Fruit fly (Drosophila melanogaster) whole organism, prepupa: ENCODE data around the gene CG5707.

ENCODE experiments used
- CG31627 ChIP-seq: fragments of 200-800 bp; sonication (Bioruptor generic); optimal IDR thresholded peaks from 3 replicates; lab custom pipeline; 2016; ENCODE audit warnings: missing biosample characterization, missing genetic modification characterization
- CG3919 ChIP-seq: fragments of 200-800 bp; sonication (Bioruptor generic); optimal IDR thresholded peaks from 3 replicates; lab custom pipeline; 2016; ENCODE audit warnings: missing biosample characterization, missing genetic modification characterization
- CG8632 ChIP-seq: fragments of 200-800 bp; sonication (Bioruptor generic); optimal IDR thresholded peaks from 3 replicates; lab custom pipeline; 2016; ENCODE audit warnings: missing biosample characterization, missing genetic modification characterization
- CG9139 ChIP-seq: fragments of 200-800 bp; sonication (Bioruptor generic); optimal IDR thresholded peaks from 3 replicates; lab custom pipeline; 2017; ENCODE audit warnings: missing biosample characterization, mild to moderate bottlenecking, missing genetic modification characterization
- Eip75B ChIP-seq: fragments of 200-800 bp; sonication (Bioruptor generic); optimal IDR thresholded peaks from 3 replicates; lab custom pipeline; 2016; ENCODE audit warnings: missing biosample characterization, missing genetic modification characterization
- Eip93F ChIP-seq: fragments of 200-800 bp; sonication (Bioruptor generic); optimal IDR thresholded peaks from 2 replicates; lab custom pipeline; 2016; ENCODE audit warnings: missing biosample characterization, mild to moderate bottlenecking, missing genetic modification characterization
- Sox14 ChIP-seq: fragments of 200-800 bp; sonication (Bioruptor generic); optimal IDR thresholded peaks from 3 replicates; lab custom pipeline; 2016; ENCODE audit warnings: missing biosample characterization, missing genetic modification characterization
- acj6 ChIP-seq: fragments of 200-800 bp; sonication (Bioruptor generic); optimal IDR thresholded peaks from 3 replicates; lab custom pipeline; 2016; ENCODE audit warnings: missing biosample characterization, missing genetic modification characterization
- cyc ChIP-seq: fragments of 200-800 bp; sonication (Bioruptor generic); optimal IDR thresholded peaks from 3 replicates; lab custom pipeline; 2016; ENCODE audit warnings: missing biosample characterization, missing genetic modification characterization
- dsx ChIP-seq: fragments of 200-800 bp; optimal IDR thresholded peaks from 3 replicates; lab custom pipeline; 2019; ENCODE audit warnings: missing biosample characterization, mild to moderate bottlenecking, missing genetic modification characterization, moderate library complexity; ENCODE audit not compliant: poor library complexity, severe bottlenecking
- eg ChIP-seq: fragments of 200-800 bp; sonication (Bioruptor generic); IDR thresholded peaks from 3 replicates; pipeline ENCODE4 v1.3.6; 2022; ENCODE audit warnings: missing biosample characterization, missing genetic modification characterization
- vri ChIP-seq: fragments of 200-800 bp; sonication (Bioruptor generic); optimal IDR thresholded peaks from 3 replicates; lab custom pipeline; 2016; ENCODE audit warnings: missing biosample characterization, mild to moderate bottlenecking, missing genetic modification characterization

Gene CG5707

dm6 chr3L:2142435-2142834 lies 49.6 kb downstream of the CG5707 start:
- TF ChIP-seq dsx (GFP tag; lab: Kevin White, UChicago) (no peak), cyc (GFP tag; lab: Kevin White, UChicago) (no peak), eg (GFP tag; lab: Robert Waterston, UW) (no peak), Eip93F (no peak), Sox14 (GFP tag; lab: Kevin White, UChicago) (no peak), CG8632 (GFP tag; lab: Kevin White, UChicago) (no peak), CG3919 (no peak), acj6 (GFP tag; lab: Kevin White, UChicago) (no peak), vri (no peak), Eip75B (GFP tag; lab: Kevin White, UChicago) (no peak), CG31627 (GFP tag; lab: Kevin White, UChicago) (no peak), CG9139 (no peak)
